Worm (Caenorhabditis elegans): ENCODE results near the gene C07C7.3.

C07C7.3 gene

ce11 chrIV:9191183-9191582, 25.3 kb downstream of the C07C7.3 start (continued):
- no peak for TF ChIP-seq sea-2 (GFP tag; IDR thresholded peaks at IDR 0.05)
- no peak for TF ChIP-seq ceh-40 (GFP tag; IDR thresholded peaks at IDR 0.05)
- TF ChIP-seq hlh-26 (GFP tag; conservative IDR thresholded peaks at IDR 0.05), result no peak
- peak; percentile 73 for TF ChIP-seq hmg-1.2 (GFP tag; IDR thresholded peaks at IDR 0.05)
- no peak for TF ChIP-seq dpff-1 (tag; optimal IDR thresholded peaks at IDR 0.05)
- TF ChIP-seq attf-5 (GFP tag; optimal IDR thresholded peaks at IDR 0.05), result no peak
- TF ChIP-seq ceh-100 (GFP tag; IDR thresholded peaks at IDR 0.05), result no peak
- TF ChIP-seq ztf-3 (GFP tag; optimal IDR thresholded peaks at IDR 0.05), result no peak
- TF ChIP-seq tbp1 (GFP tag; optimal IDR thresholded peaks at IDR 0.05), result peak; percentile 98
- no peak for TF ChIP-seq F55B11.4 (tag; optimal IDR thresholded peaks at IDR 0.05; ENCODE audit: borderline replicate concordance, insufficient read depth)
- TF ChIP-seq Y95B8A.8 (GFP tag; IDR thresholded peaks at IDR 0.05), result no peak
- TF ChIP-seq aptf-3 (GFP tag; IDR thresholded peaks at IDR 0.05), result no peak
- peak; percentile 63 for TF ChIP-seq mes-4 (tag; optimal IDR thresholded peaks at IDR 0.05)
- TF ChIP-seq sdz-38 (tag; optimal IDR thresholded peaks at IDR 0.05), result no peak
- 0 out of 2 replicates have a peak, but pooled peaks have one; percentile 45 for TF ChIP-seq attf-3 (GFP tag; conservative IDR thresholded peaks at IDR 0.05)
- no peak for TF ChIP-seq nfya-1 (tag; optimal IDR thresholded peaks at IDR 0.05; ENCODE audit: borderline replicate concordance, insufficient read depth)
- TF ChIP-seq ZK185.1 (tag; optimal IDR thresholded peaks at IDR 0.05; ENCODE audit: poor library complexity, severe bottlenecking), result peak; percentile 90
- no peak for TF ChIP-seq mel-28 (tag; optimal IDR thresholded peaks at IDR 0.05; ENCODE audit: borderline replicate concordance)
- TF ChIP-seq let-526 (GFP tag; IDR thresholded peaks at IDR 0.05), result 0 out of 2 replicates have a peak, but pooled peaks have one; percentile 25
- peak; percentile 87 for TF ChIP-seq nfyb-1 (GFP tag; IDR thresholded peaks at IDR 0.05)
- TF ChIP-seq nhr-90 (tag; optimal IDR thresholded peaks at IDR 0.05), result peak; percentile 85
- no peak for TF ChIP-seq somi-1 (GFP tag; optimal IDR thresholded peaks at IDR 0.05)
- no peak for TF ChIP-seq repo-1 (tag; optimal IDR thresholded peaks at IDR 0.05)
- TF ChIP-seq ztf-26 (tag; optimal IDR thresholded peaks at IDR 0.05), result peak; percentile 27
- TF ChIP-seq F49E8.2 (tag; optimal IDR thresholded peaks at IDR 0.05; ENCODE audit: insufficient read depth), result peak; percentile 51
- TF ChIP-seq hsf-1 (GFP tag; IDR thresholded peaks at IDR 0.05), result no peak
- TF ChIP-seq K11D2.4 (GFP tag; IDR thresholded peaks at IDR 0.05), result no peak
- no peak for TF ChIP-seq ama-1 (optimal IDR thresholded peaks at IDR 0.05)
- TF ChIP-seq ama-1 (GFP tag; optimal IDR thresholded peaks at IDR 0.05), result peak; percentile 26 to 62
- TF ChIP-seq athp-1 (tag; optimal IDR thresholded peaks at IDR 0.05), result no peak
- no peak for TF ChIP-seq nhr-27 (tag; optimal IDR thresholded peaks at IDR 0.05)
- TF ChIP-seq snpc-1.1 (tag; optimal IDR thresholded peaks at IDR 0.05; ENCODE audit: insufficient read depth), result peak; percentile 29
- TF ChIP-seq Y67H2A.10 (GFP tag; conservative IDR thresholded peaks at IDR 0.05), result no peak
- no peak for TF ChIP-seq tbx-9 (tag; optimal IDR thresholded peaks at IDR 0.05; ENCODE audit: borderline replicate concordance)
- TF ChIP-seq snpc-1.3 (tag; optimal IDR thresholded peaks at IDR 0.05; ENCODE audit: insufficient read depth), result peak; percentile 80
- peak; percentile 72 for TF ChIP-seq madf-10 (tag; optimal IDR thresholded peaks at IDR 0.05)
- no peak for TF ChIP-seq tlf-1 (GFP tag; optimal IDR thresholded peaks at IDR 0.05)
- no peak for TF ChIP-seq sptf-2 (GFP tag; optimal IDR thresholded peaks at IDR 0.05)
- TF ChIP-seq ztf-6 (GFP tag; IDR thresholded peaks at IDR 0.05), result no peak; the same call in 1 of the 2 replicates
- peak; percentile 72 for TF ChIP-seq T07F8.4 (tag; optimal IDR thresholded peaks at IDR 0.05)
- peak; percentile 52; the same call in 1 of the 2 replicates for TF ChIP-seq cebp-1 (GFP tag; IDR thresholded peaks at IDR 0.05)
- no peak for TF ChIP-seq cebp-1 (tag; optimal IDR thresholded peaks at IDR 0.05)
- peak; percentile 79 for TF ChIP-seq mxl-1 (tag; optimal IDR thresholded peaks at IDR 0.05)
- TF ChIP-seq hlh-12 (tag; optimal IDR thresholded peaks at IDR 0.05), result peak; percentile 75
- no peak for TF ChIP-seq lir-1 (GFP tag; conservative IDR thresholded peaks at IDR 0.05)
- peak; percentile 30 to 71 for TF ChIP-seq rec-8 (tag; optimal IDR thresholded peaks at IDR 0.05)
- TF ChIP-seq nfya-2 (GFP tag; IDR thresholded peaks at IDR 0.05), result no peak
- TF ChIP-seq madf-8 (GFP tag; conservative IDR thresholded peaks at IDR 0.05), result 0 out of 2 replicates have a peak, but pooled peaks have one; percentile 5

Data from whole organism, young adult.